Fruit fly (Drosophila melanogaster) whole organism, prepupa: ENCODE results near the gene CG6661.

Experiments
- Blimp-1 ChIP-seq: fragments of 200-800 bp; sonication (Bioruptor generic); optimal IDR thresholded peaks from 3 replicates; lab custom pipeline; 2017; ENCODE audit warnings: missing biosample characterization, missing genetic modification characterization, mild to moderate bottlenecking, moderate library complexity, missing genetic modification reagents
- CG10631 ChIP-seq: fragments of 200-800 bp; sonication (Bioruptor generic); optimal IDR thresholded peaks from 2 replicates; lab custom pipeline; 2016; ENCODE audit warnings: missing biosample characterization, missing genetic modification characterization
- CG11294 ChIP-seq: fragments of 200-800 bp; sonication (Bioruptor generic); IDR thresholded peaks from 2 replicates; pipeline ENCODE4 v1.3.6; 2022; ENCODE audit warnings: missing biosample characterization, missing genetic modification characterization
- CG11762 ChIP-seq: fragments of 200-800 bp; sonication (Bioruptor generic); optimal IDR thresholded peaks from 3 replicates; lab custom pipeline; 2016; ENCODE audit warnings: missing biosample characterization, missing genetic modification characterization; ENCODE audit not compliant: insufficient read depth
- CG11902 ChIP-seq: fragments of 200-800 bp; sonication (Bioruptor generic); optimal IDR thresholded peaks from 3 replicates; lab custom pipeline; 2016; ENCODE audit warnings: missing biosample characterization, missing genetic modification characterization
- CG1621 ChIP-seq: fragments of 200-800 bp; sonication (Bioruptor generic); optimal IDR thresholded peaks from 3 replicates; lab custom pipeline; 2018; ENCODE audit warnings: missing biosample characterization, mild to moderate bottlenecking, missing genetic modification characterization
- CG3032 ChIP-seq: fragments of 200-800 bp; optimal IDR thresholded peaks from 2 replicates; lab custom pipeline; 2019; ENCODE audit warnings: missing biosample characterization, mild to moderate bottlenecking, missing genetic modification characterization, moderate library complexity
- CG31627 ChIP-seq: fragments of 200-800 bp; sonication (Bioruptor generic); optimal IDR thresholded peaks from 3 replicates; lab custom pipeline; 2016; ENCODE audit warnings: missing biosample characterization, missing genetic modification characterization
- CG32006 ChIP-seq: fragments of 200-800 bp; sonication (Bioruptor generic); optimal IDR thresholded peaks from 3 replicates; lab custom pipeline; 2017; ENCODE audit warnings: missing biosample characterization, mild to moderate bottlenecking, missing genetic modification characterization
- CG34406 ChIP-seq: fragments of 200-800 bp; sonication (Bioruptor generic); optimal IDR thresholded peaks from 3 replicates; lab custom pipeline; 2016; ENCODE audit warnings: missing biosample characterization, missing genetic modification characterization
- CG3919 ChIP-seq: fragments of 200-800 bp; sonication (Bioruptor generic); optimal IDR thresholded peaks from 3 replicates; lab custom pipeline; 2016; ENCODE audit warnings: missing biosample characterization, missing genetic modification characterization
- CG4318 ChIP-seq: fragments of 200-800 bp; sonication (Bioruptor generic); optimal IDR thresholded peaks from 3 replicates; lab custom pipeline; 2017; ENCODE audit warnings: missing biosample characterization, mild to moderate bottlenecking, missing genetic modification characterization
- CG6163 ChIP-seq: fragments of 200-800 bp; sonication (Bioruptor generic); IDR thresholded peaks from 3 replicates; pipeline ENCODE4 v1.3.6; 2022; ENCODE audit warnings: missing biosample characterization, missing genetic modification characterization
- CG6276 ChIP-seq: fragments of 200-800 bp; sonication (Bioruptor generic); optimal IDR thresholded peaks from 2 replicates; lab custom pipeline; 2017; ENCODE audit warnings: missing biosample characterization, mild to moderate bottlenecking, missing genetic modification characterization
- CG6792 ChIP-seq: fragments of 200-800 bp; sonication (Bioruptor generic); optimal IDR thresholded peaks from 3 replicates; lab custom pipeline; 2016; ENCODE audit warnings: missing biosample characterization, missing genetic modification characterization
- CG6854 ChIP-seq: fragments of 200-800 bp; sonication (Bioruptor generic); optimal IDR thresholded peaks from 2 replicates; lab custom pipeline; 2017; ENCODE audit warnings: missing biosample characterization, mild to moderate bottlenecking, missing genetic modification characterization
- CG7368 ChIP-seq: fragments of 200-800 bp; sonication (Bioruptor generic); optimal IDR thresholded peaks from 3 replicates; lab custom pipeline; 2016; ENCODE audit warnings: missing biosample characterization, missing genetic modification characterization
- CG8119 ChIP-seq: fragments of 200-800 bp; sonication (Bioruptor generic); IDR thresholded peaks from 3 replicates; pipeline ENCODE4 v1.3.6; 2022; ENCODE audit warnings: missing biosample characterization, missing genetic modification characterization
- CG8319 ChIP-seq: fragments of 200-800 bp; sonication (Bioruptor generic); optimal IDR thresholded peaks from 3 replicates; lab custom pipeline; 2016; ENCODE audit warnings: missing biosample characterization, missing genetic modification characterization
- CG8632 ChIP-seq: fragments of 200-800 bp; sonication (Bioruptor generic); optimal IDR thresholded peaks from 3 replicates; lab custom pipeline; 2016; ENCODE audit warnings: missing biosample characterization, missing genetic modification characterization
- CG9139 ChIP-seq: fragments of 200-800 bp; sonication (Bioruptor generic); optimal IDR thresholded peaks from 3 replicates; lab custom pipeline; 2017; ENCODE audit warnings: missing biosample characterization, mild to moderate bottlenecking, missing genetic modification characterization
- Eip75B ChIP-seq: fragments of 200-800 bp; sonication (Bioruptor generic); optimal IDR thresholded peaks from 3 replicates; lab custom pipeline; 2016; ENCODE audit warnings: missing biosample characterization, missing genetic modification characterization
- Eip78C ChIP-seq: fragments of 200-800 bp; sonication (Bioruptor generic); peaks from one replicate; lab custom pipeline; 2016; ENCODE audit warnings: missing biosample characterization, missing genetic modification characterization
- Eip93F ChIP-seq: fragments of 200-800 bp; sonication (Bioruptor generic); optimal IDR thresholded peaks from 2 replicates; lab custom pipeline; 2016; ENCODE audit warnings: missing biosample characterization, mild to moderate bottlenecking, missing genetic modification characterization
- Ets21C ChIP-seq: fragments of 200-800 bp; sonication (Bioruptor generic); optimal IDR thresholded peaks from 3 replicates; lab custom pipeline; 2016; ENCODE audit warnings: missing biosample characterization, missing genetic modification characterization
- Gug ChIP-seq: fragments of 200-800 bp; sonication (Bioruptor generic); IDR thresholded peaks from 2 replicates; pipeline ENCODE4 v1.3.6; 2022; ENCODE audit warnings: missing biosample characterization, missing genetic modification characterization
- Hr39 ChIP-seq: fragments of 200-800 bp; sonication (Bioruptor generic); optimal IDR thresholded peaks from 2 replicates; lab custom pipeline; 2016; ENCODE audit warnings: missing biosample characterization, missing genetic modification characterization
- Hr4 ChIP-seq: fragments of 200-800 bp; sonication (Bioruptor generic); optimal IDR thresholded peaks from 3 replicates; lab custom pipeline; 2016; ENCODE audit warnings: missing biosample characterization, missing genetic modification characterization
- Lpt ChIP-seq: fragments of 200-800 bp; sonication (Bioruptor generic); optimal IDR thresholded peaks from 3 replicates; lab custom pipeline; 2016; ENCODE audit warnings: missing biosample characterization, missing genetic modification characterization
- Met ChIP-seq: fragments of 200-800 bp; sonication (Bioruptor generic); optimal IDR thresholded peaks from 3 replicates; lab custom pipeline; 2016; ENCODE audit warnings: missing biosample characterization, missing genetic modification characterization
- OdsH ChIP-seq: fragments of 200-800 bp; sonication (Bioruptor generic); optimal IDR thresholded peaks from 3 replicates; lab custom pipeline; 2016; ENCODE audit warnings: missing biosample characterization, missing genetic modification characterization
- Smox ChIP-seq: fragments of 200-800 bp; sonication (Bioruptor generic); optimal IDR thresholded peaks from 3 replicates; lab custom pipeline; 2016; ENCODE audit warnings: missing biosample characterization, missing genetic modification characterization
- Sox102F ChIP-seq: fragments of 200-800 bp; sonication (Bioruptor generic); optimal IDR thresholded peaks from 2 replicates; lab custom pipeline; 2016; ENCODE audit warnings: missing biosample characterization, mild to moderate bottlenecking, missing genetic modification characterization
- Sox14 ChIP-seq: fragments of 200-800 bp; sonication (Bioruptor generic); optimal IDR thresholded peaks from 3 replicates; lab custom pipeline; 2016; ENCODE audit warnings: missing biosample characterization, missing genetic modification characterization
- Sox15 ChIP-seq: fragments of 200-800 bp; sonication (Bioruptor generic); optimal IDR thresholded peaks from 3 replicates; lab custom pipeline; 2016; ENCODE audit warnings: missing biosample characterization, missing genetic modification characterization
- achi ChIP-seq: fragments of 200-800 bp; sonication (Bioruptor generic); optimal IDR thresholded peaks from 3 replicates; lab custom pipeline; 2016; ENCODE audit warnings: missing biosample characterization, missing genetic modification characterization
- acj6 ChIP-seq: fragments of 200-800 bp; sonication (Bioruptor generic); optimal IDR thresholded peaks from 3 replicates; lab custom pipeline; 2016; ENCODE audit warnings: missing biosample characterization, missing genetic modification characterization
- cyc ChIP-seq: fragments of 200-800 bp; sonication (Bioruptor generic); optimal IDR thresholded peaks from 3 replicates; lab custom pipeline; 2016; ENCODE audit warnings: missing biosample characterization, missing genetic modification characterization
- dac ChIP-seq: fragments of 200-800 bp; sonication (Bioruptor generic); optimal IDR thresholded peaks from 2 replicates; lab custom pipeline; 2017; ENCODE audit warnings: missing biosample characterization, mild to moderate bottlenecking, missing genetic modification characterization
- dsx ChIP-seq: fragments of 200-800 bp; optimal IDR thresholded peaks from 3 replicates; lab custom pipeline; 2019; ENCODE audit warnings: missing biosample characterization, mild to moderate bottlenecking, missing genetic modification characterization, moderate library complexity; ENCODE audit not compliant: poor library complexity, severe bottlenecking
- esn ChIP-seq: fragments of 200-800 bp; sonication (Bioruptor generic); optimal IDR thresholded peaks from 2 replicates; lab custom pipeline; 2016; ENCODE audit warnings: missing biosample characterization, mild to moderate bottlenecking, missing genetic modification characterization, moderate library complexity
- fd85E ChIP-seq: fragments of 200-800 bp; sonication (Bioruptor generic); optimal IDR thresholded peaks from 3 replicates; lab custom pipeline; 2016; ENCODE audit warnings: missing biosample characterization, missing genetic modification characterization
- fkh ChIP-seq: fragments of 200-800 bp; sonication (Bioruptor generic); optimal IDR thresholded peaks from 3 replicates; lab custom pipeline; 2017; ENCODE audit warnings: missing biosample characterization, mild to moderate bottlenecking, missing genetic modification characterization, moderate library complexity
- net ChIP-seq: fragments of 200-800 bp; sonication (Bioruptor generic); optimal IDR thresholded peaks from 3 replicates; lab custom pipeline; 2016; ENCODE audit warnings: missing biosample characterization, missing genetic modification characterization
- ss ChIP-seq, 2 experiments: fragments of 200-800 bp; sonication (Bioruptor generic); optimal IDR thresholded peaks; 2 replicates in 1 of 2; 3 replicates in 1 of 2; lab custom pipeline; 2017 to 2018; ENCODE audit warnings: mild to moderate bottlenecking in 2 of 2, missing biosample characterization in 2 of 2, missing genetic modification characterization in 2 of 2, moderate library complexity in 1 of 2
- svp ChIP-seq: fragments of 200-800 bp; sonication (Bioruptor generic); peaks from one replicate; lab custom pipeline; 2016; ENCODE audit warnings: missing biosample characterization, missing genetic modification characterization
- vri ChIP-seq: fragments of 200-800 bp; sonication (Bioruptor generic); optimal IDR thresholded peaks from 3 replicates; lab custom pipeline; 2016; ENCODE audit warnings: missing biosample characterization, mild to moderate bottlenecking, missing genetic modification characterization

CG6661 gene

dm6 chr3L:14031171-14032126 lies 3.1 kb upstream of the CG6661 start, which contains the start of the genes CG6650 and endos (continued):
- peak; percentile 39 for TF ChIP-seq OdsH (GFP tag; lab: Kevin White, UChicago)
- no peak for TF ChIP-seq Smox
- no peak for TF ChIP-seq CG6276 (GFP tag; lab: Kevin White, UChicago)
- TF ChIP-seq Eip78C = peak; percentile 74
- TF ChIP-seq CG9139 (GFP tag; lab: Kevin White, UChicago) = peak; percentile 35
- TF ChIP-seq cyc (GFP tag; lab: Kevin White, UChicago) = peak; percentile 8
- peak; percentile 48 for TF ChIP-seq CG32006 (GFP tag; lab: Kevin White, UChicago)
- no peak for TF ChIP-seq Blimp-1 (GFP tag; lab: Kevin White, UChicago)
- TF ChIP-seq dsx (GFP tag; lab: Kevin White, UChicago) = peak; percentile 25
- TF ChIP-seq vri = peak; percentile 54
- TF ChIP-seq Lpt = no peak
- TF ChIP-seq Met = peak; percentile 11
- peak; percentile 41 for TF ChIP-seq Eip93F
- TF ChIP-seq CG4318 (GFP tag; lab: Kevin White, UChicago) = no peak
- TF ChIP-seq achi (GFP tag; lab: Kevin White, UChicago) = peak; percentile 22
- TF ChIP-seq ss (GFP tag; optimal IDR thresholded peaks at IDR 0.05; lab: Kevin White, UChicago) = peak; percentile 64
- peak; percentile 24 for TF ChIP-seq CG1621
- TF ChIP-seq CG7368 (GFP tag; lab: Kevin White, UChicago) = no peak
- peak; percentile 25 for TF ChIP-seq acj6 (GFP tag; lab: Kevin White, UChicago)
- peak; percentile 46 for TF ChIP-seq CG10631
- TF ChIP-seq esn = peak; percentile 20
- peak; percentile 81 for TF ChIP-seq fkh
- TF ChIP-seq Sox14 (GFP tag; lab: Kevin White, UChicago) = peak; percentile 52

- no peak for TF ChIP-seq Met
- no peak for TF ChIP-seq Sox15 (GFP tag; lab: Kevin White, UChicago)
- TF ChIP-seq net = no peak
- no peak for TF ChIP-seq CG6792
- no peak for TF ChIP-seq CG6163 (GFP tag; lab: Robert Waterston, UW)
- peak; percentile 27 for TF ChIP-seq Sox102F (GFP tag; lab: Kevin White, UChicago)
- TF ChIP-seq Hr4 (GFP tag; lab: Kevin White, UChicago) = peak; percentile 16
- no peak for TF ChIP-seq CG11762 (GFP tag; lab: Kevin White, UChicago)
- TF ChIP-seq esn = peak; percentile 40
- TF ChIP-seq Hr39 (GFP tag; lab: Kevin White, UChicago) = no peak
- TF ChIP-seq CG9139 (GFP tag; lab: Kevin White, UChicago) = peak; percentile 31
- TF ChIP-seq CG11294 (GFP tag; lab: Robert Waterston, UW) = no peak
- TF ChIP-seq OdsH (GFP tag; lab: Kevin White, UChicago) = no peak
- no peak for TF ChIP-seq CG4318 (GFP tag; lab: Kevin White, UChicago)
- TF ChIP-seq CG7368 (GFP tag; lab: Kevin White, UChicago) = no peak
- peak; percentile 56 for TF ChIP-seq CG6854 (GFP tag; lab: Kevin White, UChicago)
- TF ChIP-seq Blimp-1 (GFP tag; lab: Kevin White, UChicago) = no peak
- no peak for TF ChIP-seq Gug (GFP tag; lab: Robert Waterston, UW)
- no peak for TF ChIP-seq Ets21C (GFP tag; lab: Kevin White, UChicago)
- TF ChIP-seq fd85E (GFP tag; lab: Kevin White, UChicago) = no peak
- TF ChIP-seq CG34406 (GFP tag; lab: Kevin White, UChicago) = no peak
- peak; percentile 53 for TF ChIP-seq svp (GFP tag; lab: Kevin White, UChicago)
- TF ChIP-seq Smox = no peak
- no peak for TF ChIP-seq dac (GFP tag; lab: Kevin White, UChicago)
- TF ChIP-seq CG3919 (GFP tag; lab: Kevin White, UChicago) = no peak
- TF ChIP-seq CG31627 (GFP tag; lab: Kevin White, UChicago) = peak; percentile 19
- TF ChIP-seq CG11902 (GFP tag; lab: Kevin White, UChicago) = no peak
- peak; percentile 17 for TF ChIP-seq Sox14 (GFP tag; lab: Kevin White, UChicago)
- peak; percentile 71 for TF ChIP-seq Eip78C
- TF ChIP-seq CG8632 = no peak
- peak; percentile 6 for TF ChIP-seq Eip75B (GFP tag; lab: Kevin White, UChicago)
- no peak for TF ChIP-seq CG8119 (GFP tag; lab: Robert Waterston, UW)
- peak; percentile 2 for TF ChIP-seq CG3032 (tag; lab: Kevin White, UChicago)
- TF ChIP-seq CG8319 (GFP tag; lab: Kevin White, UChicago) = no peak
- TF ChIP-seq CG10631 = no peak
- no peak for TF ChIP-seq cyc (GFP tag; lab: Kevin White, UChicago)
- peak; percentile 64 for TF ChIP-seq vri
Observed at dm6 chr3L:14036867-14037313, 2.3 kb downstream of the CG6661 start, which contains the start of gene Hsp110. Hsp110 (plus strand) TSS chr3L:14037019.
